Fruit fly (Drosophila melanogaster): ENCODE results near the gene Or65b.
A peak's percentile ranks its signal among the peaks of the same experiment; 100 is the strongest.

Gene Or65b

DNA sequence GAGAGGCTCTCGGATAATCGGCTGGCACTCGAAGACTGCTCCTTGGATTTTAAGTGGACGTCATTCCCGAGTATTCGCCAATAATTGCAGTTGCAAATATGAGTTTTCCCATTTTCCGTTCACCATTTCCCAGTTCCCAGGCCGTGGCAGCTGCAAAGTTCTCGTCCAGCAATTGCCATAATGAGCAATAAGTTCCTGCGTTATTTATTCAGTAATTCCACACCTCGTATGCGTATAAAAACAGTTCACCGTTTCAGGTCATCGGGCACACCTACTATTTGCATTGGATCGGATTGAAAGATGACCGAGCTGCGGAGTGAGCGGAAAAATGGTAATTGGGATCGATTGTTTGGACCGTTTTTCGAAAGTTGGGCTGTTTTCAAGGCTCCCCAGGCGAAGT lies 5.1 kb upstream of the Or65b start, which contains the start of gene Or65a:
TSS of gene Or65a (plus strand) at position 301 of the 400 bp plus-strand sequence.
- no peak for TF ChIP-seq CG16779 (tag; optimal IDR thresholded peaks at IDR 0.05)
- TF ChIP-seq OdsH (GFP tag; optimal IDR thresholded peaks at IDR 0.05) = no peak
- TF ChIP-seq Blimp-1 (GFP tag; optimal IDR thresholded peaks at IDR 0.05) = no peak
- TF ChIP-seq dac (GFP tag; optimal IDR thresholded peaks at IDR 0.05) = no peak
- no peak for TF ChIP-seq CG34406 (GFP tag; optimal IDR thresholded peaks at IDR 0.05)
- no peak for TF ChIP-seq CG8632 (GFP tag; optimal IDR thresholded peaks at IDR 0.05)
- no peak for TF ChIP-seq CG11294 (GFP tag; IDR thresholded peaks at IDR 0.05)
- no peak for TF ChIP-seq Smox (GFP tag; optimal IDR thresholded peaks at IDR 0.05)
- no peak for TF ChIP-seq Ets21C (GFP tag; optimal IDR thresholded peaks at IDR 0.05)
- no peak for TF ChIP-seq acj6 (GFP tag; optimal IDR thresholded peaks at IDR 0.05)
- no peak for TF ChIP-seq Eip93F (GFP tag; optimal IDR thresholded peaks at IDR 0.05)
- no peak for TF ChIP-seq CG31627 (GFP tag; optimal IDR thresholded peaks at IDR 0.05)
- no peak for TF ChIP-seq CG10631 (GFP tag; optimal IDR thresholded peaks at IDR 0.05)
- TF ChIP-seq CG11762 (GFP tag; optimal IDR thresholded peaks at IDR 0.05; ENCODE audit: insufficient read depth) = no peak
- no peak for TF ChIP-seq fd85E (GFP tag; optimal IDR thresholded peaks at IDR 0.05)
- no peak for TF ChIP-seq CG32006 (GFP tag; optimal IDR thresholded peaks at IDR 0.05)
- TF ChIP-seq Eip75B (GFP tag; optimal IDR thresholded peaks at IDR 0.05) = no peak

DNA sequence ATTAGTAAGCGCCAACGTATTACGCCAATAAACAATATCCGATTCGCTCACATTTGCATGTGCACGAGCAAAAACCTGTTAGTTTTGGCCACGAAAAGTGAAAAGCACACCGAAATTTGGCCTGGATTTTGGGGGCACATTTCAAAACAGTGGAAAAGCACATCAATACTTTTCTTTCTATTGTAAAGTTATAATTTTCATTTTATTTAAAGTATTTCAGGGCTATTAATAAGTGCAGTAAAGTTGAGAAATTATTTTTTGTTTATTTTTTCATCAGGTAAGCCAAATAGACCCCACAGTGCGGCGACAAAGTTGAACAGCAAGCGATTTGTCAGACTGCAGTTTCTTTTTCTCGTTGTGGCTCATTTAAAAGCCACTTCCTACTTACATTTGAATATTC lies 2.7 kb upstream of the Or65b start:
- TF ChIP-seq Smox (GFP tag; optimal IDR thresholded peaks at IDR 0.05) = no peak
- TF ChIP-seq CG9139 (GFP tag; optimal IDR thresholded peaks at IDR 0.05) = no peak
- peak; percentile 68 for TF ChIP-seq Hr4 (GFP tag; optimal IDR thresholded peaks at IDR 0.05)
- TF ChIP-seq Eip78C (GFP tag) = peak; percentile 38
- TF ChIP-seq eg (GFP tag; IDR thresholded peaks at IDR 0.05) = peak; percentile 68
- peak; percentile 26 for TF ChIP-seq CG6276 (GFP tag; optimal IDR thresholded peaks at IDR 0.05)
- TF ChIP-seq CG15336 (GFP tag; IDR thresholded peaks at IDR 0.05) = peak; percentile 46; the same call in 1 of the 2 replicates
- TF ChIP-seq Eip75B (GFP tag; optimal IDR thresholded peaks at IDR 0.05) = no peak
- peak; percentile 19 for TF ChIP-seq CG4318 (GFP tag; optimal IDR thresholded peaks at IDR 0.05)
- TF ChIP-seq CG3919 (GFP tag; optimal IDR thresholded peaks at IDR 0.05) = no peak
- TF ChIP-seq CG11902 (GFP tag; optimal IDR thresholded peaks at IDR 0.05) = no peak
- peak; percentile 55 for TF ChIP-seq CG32006 (GFP tag; optimal IDR thresholded peaks at IDR 0.05)
- TF ChIP-seq CG6163 (GFP tag; IDR thresholded peaks at IDR 0.05) = no peak
- peak; percentile 48; the same call in 2 of the 3 replicates for TF ChIP-seq CG8119 (GFP tag; IDR thresholded peaks at IDR 0.05)
- TF ChIP-seq fd59A (GFP tag; optimal IDR thresholded peaks at IDR 0.05) = no peak
- TF ChIP-seq dsx (GFP tag; optimal IDR thresholded peaks at IDR 0.05; ENCODE audit: poor library complexity, severe bottlenecking) = no peak

DNA sequence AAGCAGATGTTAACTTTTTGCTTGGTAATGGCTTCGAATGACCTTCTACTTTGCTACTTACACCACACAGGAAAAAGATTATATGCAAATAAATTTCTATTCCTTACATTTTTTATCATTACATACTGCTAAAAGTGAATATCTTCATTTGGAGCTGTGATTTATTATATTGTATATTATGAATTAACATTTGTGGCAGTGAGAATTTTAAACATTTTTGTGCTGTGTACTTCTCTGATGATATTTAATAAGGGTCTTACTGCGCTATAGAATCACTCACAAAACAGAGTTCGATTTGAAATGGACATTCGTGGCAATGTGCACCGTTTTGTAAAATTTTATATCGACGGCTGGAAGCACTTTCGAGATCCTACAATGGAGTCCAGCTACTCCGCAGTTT lies 1.9 kb downstream of the Or65b start, which contains the start of gene Or65c:
TSS of gene Or65c (plus strand) at position 301 of the 400 bp plus-strand sequence.
- TF ChIP-seq CG8632 (GFP tag; optimal IDR thresholded peaks at IDR 0.05) (no peak), Ets21C (GFP tag; optimal IDR thresholded peaks at IDR 0.05) (no peak), lz (GFP tag; optimal IDR thresholded peaks at IDR 0.05) (no peak), dac (GFP tag; optimal IDR thresholded peaks at IDR 0.05) (no peak), ss (GFP tag; optimal IDR thresholded peaks at IDR 0.05) (no peak), svp (GFP tag) (no peak), Sox102F (GFP tag; optimal IDR thresholded peaks at IDR 0.05) (no peak), fkh (GFP tag; optimal IDR thresholded peaks at IDR 0.05) (no peak), cyc (GFP tag; optimal IDR thresholded peaks at IDR 0.05) (no peak)

DNA sequence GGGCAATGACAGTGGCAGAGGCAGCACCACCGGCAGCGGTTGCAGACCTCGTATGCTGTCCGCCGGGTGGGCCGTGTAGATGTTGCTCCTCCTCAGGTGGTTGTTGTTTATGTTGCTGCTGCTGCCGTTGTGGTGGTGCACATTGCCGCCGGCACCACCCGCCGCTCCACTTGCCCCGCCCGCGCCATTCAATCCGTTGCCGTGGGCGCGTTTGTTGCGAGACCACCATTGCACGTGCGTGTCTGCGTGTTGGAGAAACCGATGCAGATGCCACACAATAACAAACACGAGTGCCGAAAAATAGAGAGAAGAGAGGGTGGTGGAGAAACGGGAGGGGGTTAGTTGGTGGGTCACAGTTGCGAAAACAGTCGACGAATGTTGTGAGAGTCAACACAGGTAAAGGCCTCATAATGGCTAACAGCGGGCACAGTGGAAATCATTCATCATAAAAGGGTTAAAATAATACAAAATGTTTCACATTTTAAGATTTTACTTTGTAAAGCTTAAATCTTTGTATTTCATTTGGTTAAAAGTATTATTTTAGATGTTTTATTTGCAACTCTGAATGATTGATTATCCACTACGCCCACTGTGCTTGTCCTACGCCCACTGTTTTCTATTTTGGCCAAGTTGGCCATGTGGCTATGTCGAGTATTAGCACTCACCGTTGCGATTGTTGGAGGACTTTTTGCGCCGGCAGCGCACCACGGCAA lies 6.1 kb downstream of the Or65b start:
- TF ChIP-seq fd59A (GFP tag; optimal IDR thresholded peaks at IDR 0.05) (no peak), CG6854 (GFP tag; optimal IDR thresholded peaks at IDR 0.05) (no peak), Eip93F (GFP tag; optimal IDR thresholded peaks at IDR 0.05) (no peak), salr (GFP tag; optimal IDR thresholded peaks at IDR 0.05) (no peak), CG9139 (GFP tag; optimal IDR thresholded peaks at IDR 0.05) (no peak), achi (GFP tag; optimal IDR thresholded peaks at IDR 0.05) (peak; percentile 14), CG32006 (GFP tag; optimal IDR thresholded peaks at IDR 0.05) (peak; percentile 68), vri (GFP tag; optimal IDR thresholded peaks at IDR 0.05) (no peak), Sox14 (GFP tag; optimal IDR thresholded peaks at IDR 0.05) (peak; percentile 13), topi (GFP tag; optimal IDR thresholded peaks at IDR 0.05) (no peak), CG16779 (tag; optimal IDR thresholded peaks at IDR 0.05) (peak; percentile 2), CG10669 (GFP tag; optimal IDR thresholded peaks at IDR 0.05) (peak; percentile 10), CG15336 (GFP tag; IDR thresholded peaks at IDR 0.05) (peak; percentile 78), CG10631 (GFP tag; optimal IDR thresholded peaks at IDR 0.05) (peak; percentile 16), Met (GFP tag; optimal IDR thresholded peaks at IDR 0.05) (no peak), CG7368 (GFP tag; optimal IDR thresholded peaks at IDR 0.05) (no peak), acj6 (GFP tag; optimal IDR thresholded peaks at IDR 0.05) (peak; percentile 27), CG6276 (GFP tag; optimal IDR thresholded peaks at IDR 0.05) (peak; percentile 69), Ets21C (GFP tag; optimal IDR thresholded peaks at IDR 0.05) (no peak)
